Fruit fly (Drosophila melanogaster) whole organism, wandering third instar larva: ENCODE measurements around the gene Elys.

Experiments
- Abd-B ChIP-seq: fragments of >200 bp; optimal IDR thresholded peaks from 2 replicates; lab custom pipeline; 2017; ENCODE audit warnings: missing biosample characterization, missing genetic modification characterization
- CG32264 ChIP-seq: fragments of 200-800 bp; sonication (Bioruptor generic); optimal IDR thresholded peaks from 2 replicates; lab custom pipeline; 2016; ENCODE audit warnings: missing biosample characterization, missing genetic modification characterization
- CrebA ChIP-seq: fragments of 200-800 bp; sonication (Bioruptor generic); optimal IDR thresholded peaks from 2 replicates; lab custom pipeline; 2016; ENCODE audit warnings: missing biosample characterization, mild to moderate bottlenecking, missing genetic modification characterization, borderline replicate concordance
- Dif ChIP-seq: fragments of 200-275, 200-300 bp; sonication (Bioruptor generic); optimal IDR thresholded peaks from 2 replicates; lab custom pipeline; 2018; ENCODE audit warnings: missing biosample characterization, missing genetic modification characterization; ENCODE audit not compliant: partially characterized antibody
- GATAd ChIP-seq: sonication (Bioruptor generic); optimal IDR thresholded peaks from 2 replicates; lab custom pipeline; 2016; ENCODE audit warnings: missing biosample characterization, missing genetic modification characterization
- HLH106 ChIP-seq: fragments of 200-800 bp; optimal IDR thresholded peaks from 3 replicates; lab custom pipeline; 2019; ENCODE audit warnings: missing biosample characterization, mild to moderate bottlenecking, missing genetic modification characterization, moderate library complexity
- Hnf4 ChIP-seq: fragments of 200-800 bp; sonication (Bioruptor generic); optimal IDR thresholded peaks from 2 replicates; lab custom pipeline; 2016; ENCODE audit warnings: missing biosample characterization, mild to moderate bottlenecking, missing genetic modification characterization
- Hr78 ChIP-seq: fragments of >200 bp; optimal IDR thresholded peaks from 2 replicates; lab custom pipeline; 2017; ENCODE audit warnings: missing biosample characterization, missing genetic modification characterization
- Hr83 ChIP-seq: fragments of 200-300 bp; sonication (Bioruptor generic); optimal IDR thresholded peaks from 2 replicates; lab custom pipeline; 2016; ENCODE audit warnings: missing biosample characterization, mild to moderate bottlenecking, missing genetic modification characterization, moderate library complexity; ENCODE audit not compliant: poor library complexity, severe bottlenecking
- Jra ChIP-seq: sonication (Bioruptor generic); optimal IDR thresholded peaks from 2 replicates; lab custom pipeline; 2016; ENCODE audit warnings: missing biosample characterization, missing genetic modification characterization
- Mio ChIP-seq: sonication (Bioruptor generic); optimal IDR thresholded peaks from 2 replicates; lab custom pipeline; 2016; ENCODE audit warnings: missing biosample characterization, missing genetic modification characterization
- Myc ChIP-seq: fragments of >200 bp; optimal IDR thresholded peaks from 2 replicates; lab custom pipeline; 2017
- N ChIP-seq: fragments of >200 bp; optimal IDR thresholded peaks from 2 replicates; lab custom pipeline; 2018; ENCODE audit warnings: missing biosample characterization, missing external identifiers, missing genetic modification characterization
- OdsH ChIP-seq: fragments of 200-800 bp; sonication (Bioruptor generic); optimal IDR thresholded peaks from 2 replicates; lab custom pipeline; 2016; ENCODE audit warnings: missing biosample characterization, mild to moderate bottlenecking, missing genetic modification characterization
- Rel ChIP-seq, 2 experiments: fragments of 200-800 bp; sonication (Bioruptor generic) in 1 of 2; optimal IDR thresholded peaks; 2 replicates in 1 of 2; 3 replicates in 1 of 2; lab custom pipeline; 2016 to 2019; ENCODE audit warnings: mild to moderate bottlenecking in 2 of 2, missing biosample characterization in 2 of 2, missing genetic modification characterization in 2 of 2, moderate library complexity in 1 of 2
- Sp1 ChIP-seq: fragments of 200-800 bp; sonication (Bioruptor generic); optimal IDR thresholded peaks from 3 replicates; lab custom pipeline; 2019; ENCODE audit warnings: missing biosample characterization, mild to moderate bottlenecking, missing genetic modification characterization, moderate library complexity
- Vsx2 ChIP-seq: fragments of 200-300, 225-300 bp; sonication (Bioruptor generic); optimal IDR thresholded peaks from 2 replicates; lab custom pipeline; 2018; ENCODE audit warnings: missing biosample characterization, missing genetic modification characterization; ENCODE audit not compliant: partially characterized antibody
- br ChIP-seq: fragments of 200-800 bp; sonication (Bioruptor generic); optimal IDR thresholded peaks from 2 replicates; lab custom pipeline; 2016; ENCODE audit warnings: missing biosample characterization, missing genetic modification characterization
- dl ChIP-seq, 2 experiments: fragments of 175-275, 200-275 bp in 1 of 2; fragments of 200-275 bp in 1 of 2; sonication (Bioruptor generic); optimal IDR thresholded peaks; lab custom pipeline; 2018; ENCODE audit warnings: mild to moderate bottlenecking in 2 of 2, missing biosample characterization in 2 of 2, missing genetic modification characterization in 2 of 2, moderate library complexity in 2 of 2; ENCODE audit not compliant: partially characterized antibody in 2 of 2, insufficient read depth in 1 of 2
- dmrt93B ChIP-seq: fragments of 200-800 bp; sonication (Bioruptor generic); optimal IDR thresholded peaks from 2 replicates; lab custom pipeline; 2018; ENCODE audit warnings: missing biosample characterization, mild to moderate bottlenecking, missing genetic modification characterization
- dsf ChIP-seq: sonication (Bioruptor generic); optimal IDR thresholded peaks from 2 replicates; lab custom pipeline; 2016; ENCODE audit warnings: missing biosample characterization, missing genetic modification characterization, borderline replicate concordance
- foxo ChIP-seq, 2 experiments: fragments of 200-800 bp; sonication (Bioruptor generic); optimal IDR thresholded peaks; 2 replicates in 1 of 2; 3 replicates in 1 of 2; lab custom pipeline; 2016 to 2017; ENCODE audit warnings: missing biosample characterization in 2 of 2, missing genetic modification characterization in 2 of 2
- fru ChIP-seq: fragments of 200-800 bp; sonication (Bioruptor generic); optimal IDR thresholded peaks from 3 replicates; lab custom pipeline; 2016; ENCODE audit warnings: missing biosample characterization, mild to moderate bottlenecking, missing genetic modification characterization
- h ChIP-seq: fragments of 200-800 bp; sonication (Bioruptor generic); optimal IDR thresholded peaks from 3 replicates; lab custom pipeline; 2016; ENCODE audit warnings: missing biosample characterization, mild to moderate bottlenecking, missing genetic modification characterization
- jim ChIP-seq: fragments of 175-275, 200-325 bp; sonication (Bioruptor generic); optimal IDR thresholded peaks from 2 replicates; lab custom pipeline; 2016; ENCODE audit warnings: missing biosample characterization, mild to moderate bottlenecking, missing genetic modification characterization
- lola ChIP-seq: fragments of >200 bp; optimal IDR thresholded peaks from 2 replicates; lab custom pipeline; 2017; ENCODE audit warnings: missing biosample characterization, missing genetic modification characterization
- pan ChIP-seq: fragments of >200 bp; optimal IDR thresholded peaks from 2 replicates; lab custom pipeline; 2017
- psq ChIP-seq: fragments of 200-800 bp; sonication (Bioruptor generic); optimal IDR thresholded peaks from 3 replicates; lab custom pipeline; 2017; ENCODE audit warnings: missing biosample characterization, mild to moderate bottlenecking, missing genetic modification characterization, moderate library complexity
- rgr ChIP-seq: fragments of 200-800 bp; sonication (Bioruptor generic); optimal IDR thresholded peaks from 3 replicates; lab custom pipeline; 2016; ENCODE audit warnings: missing biosample characterization, mild to moderate bottlenecking, missing genetic modification characterization
- sage ChIP-seq: fragments of 200-800 bp; sonication (Bioruptor generic); optimal IDR thresholded peaks from 2 replicates; lab custom pipeline; 2016; ENCODE audit warnings: missing biosample characterization, mild to moderate bottlenecking, missing genetic modification characterization
- sv ChIP-seq: fragments of 200-800 bp; sonication (Bioruptor generic); optimal IDR thresholded peaks from 3 replicates; lab custom pipeline; 2016; ENCODE audit warnings: missing biosample characterization, missing genetic modification characterization
- tai ChIP-seq: sonication (Bioruptor generic); optimal IDR thresholded peaks from 2 replicates; lab custom pipeline; 2016; ENCODE audit warnings: missing biosample characterization, missing genetic modification characterization
- woc ChIP-seq: sonication (Bioruptor generic); optimal IDR thresholded peaks from 2 replicates; lab custom pipeline; 2016; ENCODE audit warnings: missing biosample characterization, mild to moderate bottlenecking, missing genetic modification characterization

Elys gene

dm6 chrX:19631365-19631832 lies 20.7 kb upstream of the Elys start:
- peak; percentile 42 for TF ChIP-seq fru (GFP tag; lab: Kevin White, UChicago)
- TF ChIP-seq Sp1 (GFP tag; lab: Kevin White, UChicago) = peak; percentile 4
- TF ChIP-seq psq (GFP tag; lab: Kevin White, UChicago) = peak; percentile 33
- TF ChIP-seq Dif = peak; percentile 91
- TF ChIP-seq N (GFP tag; lab: Kevin White, UChicago) = peak; percentile 83
- peak in 1 of 2 experiments; percentile 76 for TF ChIP-seq dl (GFP tag; optimal IDR thresholded peaks at IDR 0.05; lab: Kevin White, UChicago; ENCODE audit: insufficient read depth in 1 of 2, partially characterized antibody in 2 of 2)
- TF ChIP-seq Mio = no peak
- no peak for TF ChIP-seq woc (GFP tag; lab: Kevin White, UChicago)

dm6 chrX:19637002-19637420 lies 15.1 kb upstream of the Elys start:
- TF ChIP-seq dsf (GFP tag; lab: Kevin White, UChicago) = no peak
- TF ChIP-seq OdsH (GFP tag; lab: Kevin White, UChicago) = no peak
- no peak for TF ChIP-seq pan (lab: Kevin White, UChicago)
- TF ChIP-seq h (GFP tag; lab: Kevin White, UChicago) = peak; percentile 43
- TF ChIP-seq Hnf4 = no peak
- TF ChIP-seq dmrt93B (GFP tag; lab: Kevin White, UChicago) = no peak
- peak in 1 of 2 experiments; percentile 21 for TF ChIP-seq foxo (GFP tag; optimal IDR thresholded peaks at IDR 0.05; lab: Kevin White, UChicago)
- peak; percentile 16 for TF ChIP-seq Sp1 (GFP tag; lab: Kevin White, UChicago)
- TF ChIP-seq dl (GFP tag; optimal IDR thresholded peaks at IDR 0.05; lab: Kevin White, UChicago; ENCODE audit: insufficient read depth in 1 of 2, partially characterized antibody in 2 of 2) = peak in 1 of 2 experiments; percentile 58
- no peak for TF ChIP-seq sage
- TF ChIP-seq Myc (lab: Kevin White, UChicago) = peak; percentile 52
- peak; percentile 33 for TF ChIP-seq rgr (GFP tag; lab: Kevin White, UChicago)
- TF ChIP-seq lola (GFP tag; lab: Kevin White, UChicago) = no peak
- peak; percentile 78 for TF ChIP-seq Dif
- no peak for TF ChIP-seq sv (GFP tag; lab: Kevin White, UChicago)
- TF ChIP-seq Vsx2 = no peak
- TF ChIP-seq Jra (GFP tag; lab: Kevin White, UChicago) = no peak
- TF ChIP-seq Hr83 (GFP tag; lab: Kevin White, UChicago) = no peak
- peak; percentile 27 for TF ChIP-seq fru (GFP tag; lab: Kevin White, UChicago)
- TF ChIP-seq Rel (GFP tag; optimal IDR thresholded peaks at IDR 0.05; lab: Kevin White, UChicago) = no peak
- peak; percentile 32 for TF ChIP-seq Rel (tag; optimal IDR thresholded peaks at IDR 0.05; lab: Kevin White, UChicago)
- TF ChIP-seq psq (GFP tag; lab: Kevin White, UChicago) = peak; percentile 79
- TF ChIP-seq CrebA (GFP tag; lab: Kevin White, UChicago) = no peak
- TF ChIP-seq HLH106 (tag; lab: Kevin White, UChicago) = no peak
- peak; percentile 13 for TF ChIP-seq br (GFP tag; lab: Kevin White, UChicago)
- no peak for TF ChIP-seq woc (GFP tag; lab: Kevin White, UChicago)

dm6 chrX:19637434-19638327 lies 14.4 kb upstream of the Elys start:
- TF ChIP-seq Hr78 (no peak), h (GFP tag; lab: Kevin White, UChicago) (peak; percentile 0), GATAd (GFP tag; lab: Kevin White, UChicago) (no peak), rgr (GFP tag; lab: Kevin White, UChicago) (no peak), Dif (peak; percentile 15), Abd-B (GFP tag; lab: Kevin White, UChicago) (peak; percentile 61), N (GFP tag; lab: Kevin White, UChicago) (peak; percentile 99)

dm6 chrX:19638328-19638940 lies 13.7 kb upstream of the Elys start, which contains the start of gene Rcd-1:
Gene Rcd-1, plus strand, starts transcription at chrX:19638767.
- TF ChIP-seq fru (GFP tag; lab: Kevin White, UChicago) = no peak
- TF ChIP-seq dmrt93B (GFP tag; lab: Kevin White, UChicago) = no peak
- no peak for TF ChIP-seq Mio
- no peak for TF ChIP-seq tai
- no peak for TF ChIP-seq Hr83 (GFP tag; lab: Kevin White, UChicago)
- no peak for TF ChIP-seq Vsx2
- no peak for TF ChIP-seq CG32264 (GFP tag; lab: Kevin White, UChicago)
- TF ChIP-seq sage = no peak
- no peak for TF ChIP-seq psq (GFP tag; lab: Kevin White, UChicago)
- no peak for TF ChIP-seq sv (GFP tag; lab: Kevin White, UChicago)
- no peak for TF ChIP-seq woc (GFP tag; lab: Kevin White, UChicago)
- no peak for TF ChIP-seq jim (GFP tag; lab: Kevin White, UChicago)
- TF ChIP-seq Dif = no peak
- TF ChIP-seq, all 38 proteins: peak for 0
